Fruit fly (Drosophila melanogaster) whole organism, embryonic: ENCODE measurements around the gene CG13075.

Experiments used
- Aef1 ChIP-seq: fragments of 200-800 bp; sonication (Bioruptor generic); IDR thresholded peaks from 3 replicates; pipeline ENCODE4 v1.3.6; 2022; ENCODE audit warnings: missing biosample characterization, missing genetic modification characterization
- Bgb ChIP-seq: fragments of 200-800 bp; sonication (Bioruptor generic); IDR thresholded peaks from 2 replicates; pipeline ENCODE4 v1.3.6; 2022; ENCODE audit warnings: missing biosample characterization, missing genetic modification characterization; ENCODE audit not compliant: partially characterized antibody
- CG12299 ChIP-seq: fragments of 200-800 bp; sonication (Bioruptor generic); optimal IDR thresholded peaks from 2 replicates; lab custom pipeline; 2018; ENCODE audit warnings: missing biosample characterization, mild to moderate bottlenecking, missing genetic modification characterization
- CG12744 ChIP-seq: fragments of 200-800 bp; sonication (Bioruptor generic); optimal IDR thresholded peaks from 2 replicates; lab custom pipeline; 2016; ENCODE audit warnings: missing biosample characterization, missing genetic modification characterization
- CG16813 ChIP-seq: fragments of 200-800 bp; sonication (Bioruptor generic); IDR thresholded peaks from 3 replicates; pipeline ENCODE4 v1.3.6; 2022; ENCODE audit warnings: missing biosample characterization, missing genetic modification characterization; ENCODE audit not compliant: partially characterized antibody
- CG17328 ChIP-seq: fragments of 200-800 bp; sonication (Bioruptor generic); IDR thresholded peaks from 2 replicates; pipeline ENCODE4 v1.3.6; 2022; ENCODE audit warnings: missing biosample characterization, missing genetic modification characterization
- CG1792 ChIP-seq: fragments of 200-800 bp; sonication (Bioruptor generic); optimal IDR thresholded peaks from 2 replicates; lab custom pipeline; 2016; ENCODE audit warnings: missing biosample characterization, missing genetic modification characterization
- CG18619 ChIP-seq: fragments of 200-800 bp; sonication (Bioruptor generic); optimal IDR thresholded peaks from 3 replicates; lab custom pipeline; 2017; ENCODE audit warnings: missing biosample characterization, mild to moderate bottlenecking, missing genetic modification characterization
- CG31388 ChIP-seq: fragments of 200-800 bp; sonication (Bioruptor generic); optimal IDR thresholded peaks from 2 replicates; lab custom pipeline; 2016; ENCODE audit warnings: missing biosample characterization, missing genetic modification characterization
- CG31441 ChIP-seq: fragments of 200-800 bp; sonication (Bioruptor generic); IDR thresholded peaks from 2 replicates; pipeline ENCODE4 v1.3.6; 2022; ENCODE audit warnings: missing biosample characterization, missing genetic modification characterization
- CG33213 ChIP-seq: fragments of 200-800 bp; sonication (Bioruptor generic); optimal IDR thresholded peaks from 3 replicates; lab custom pipeline; 2016; ENCODE audit warnings: missing biosample characterization, missing genetic modification characterization
- CG3995 ChIP-seq: fragments of 200-800 bp; sonication (Bioruptor generic); optimal IDR thresholded peaks from 3 replicates; lab custom pipeline; 2016; ENCODE audit warnings: missing biosample characterization, missing genetic modification characterization
- CG4360 ChIP-seq: fragments of 200-800 bp; sonication (Bioruptor generic); IDR thresholded peaks from 2 replicates; pipeline ENCODE4 v1.3.6; 2022; ENCODE audit warnings: missing biosample characterization, missing genetic modification characterization
- CG4820 ChIP-seq: fragments of 200-800 bp; sonication (Bioruptor generic); optimal IDR thresholded peaks from 3 replicates; lab custom pipeline; 2016; ENCODE audit warnings: missing biosample characterization, missing genetic modification characterization
- CG5180 ChIP-seq: fragments of 200-800 bp; sonication (Bioruptor generic); optimal IDR thresholded peaks from 3 replicates; lab custom pipeline; 2017; ENCODE audit warnings: missing biosample characterization, missing genetic modification characterization, mild to moderate bottlenecking, moderate library complexity, missing genetic modification reagents
- CG7786 ChIP-seq: fragments of 200-800 bp; sonication (Bioruptor generic); optimal IDR thresholded peaks from 2 replicates; lab custom pipeline; 2016; ENCODE audit warnings: missing biosample characterization, missing genetic modification characterization
- CG7928 ChIP-seq: fragments of 200-800 bp; sonication (Bioruptor generic); optimal IDR thresholded peaks from 2 replicates; lab custom pipeline; 2017; ENCODE audit warnings: missing biosample characterization, mild to moderate bottlenecking, missing genetic modification characterization
- CG9437 ChIP-seq: fragments of 200-800 bp; sonication (Bioruptor generic); optimal IDR thresholded peaks from 2 replicates; lab custom pipeline; 2018; ENCODE audit warnings: missing biosample characterization, mild to moderate bottlenecking, missing genetic modification characterization
- CG9727 ChIP-seq: fragments of 200-800 bp; sonication (Bioruptor generic); optimal IDR thresholded peaks from 3 replicates; lab custom pipeline; 2017; ENCODE audit warnings: missing biosample characterization, mild to moderate bottlenecking, missing genetic modification characterization
- Dfd ChIP-seq, 2 experiments: fragments of >200 bp; optimal IDR thresholded peaks; 2 replicates each; lab custom pipeline; 2017; ENCODE audit warnings: missing biosample characterization in 2 of 2, missing genetic modification characterization in 2 of 2
- Dip3 ChIP-seq: fragments of 200-800 bp; sonication (Bioruptor generic); optimal IDR thresholded peaks from 3 replicates; lab custom pipeline; 2016; ENCODE audit warnings: missing biosample characterization, missing genetic modification characterization
- Drgx ChIP-seq: fragments of 200-800 bp; sonication (Bioruptor generic); IDR thresholded peaks from 2 replicates; pipeline ENCODE4 v1.3.6; 2022; ENCODE audit warnings: missing biosample characterization, missing genetic modification characterization
- GATAe ChIP-seq: fragments of 200-800 bp; sonication (Bioruptor generic); conservative IDR thresholded peaks from 2 replicates; pipeline ENCODE4 v1.3.6; 2022; ENCODE audit warnings: missing biosample characterization, missing genetic modification characterization
- H15 ChIP-seq: fragments of 200-800 bp; sonication (Bioruptor generic); IDR thresholded peaks from 3 replicates; pipeline ENCODE4 v1.3.6; 2022; ENCODE audit warnings: missing biosample characterization, missing genetic modification characterization
- HLH4C ChIP-seq: fragments of 200-800 bp; sonication (Bioruptor generic); IDR thresholded peaks from 3 replicates; pipeline ENCODE4 v1.3.6; 2022; ENCODE audit warnings: missing biosample characterization, missing genetic modification characterization; ENCODE audit not compliant: partially characterized antibody
- Hr51 ChIP-seq, 2 experiments: fragments of 200-800 bp; sonication (Bioruptor generic); optimal IDR thresholded peaks; 2 replicates in 1 of 2; 3 replicates in 1 of 2; lab custom pipeline; 2016 to 2018; ENCODE audit warnings: missing biosample characterization in 2 of 2, missing genetic modification characterization in 2 of 2, mild to moderate bottlenecking in 1 of 2, moderate library complexity in 1 of 2
- MBD-R2 ChIP-seq: fragments of 200-800 bp; sonication (Bioruptor generic); IDR thresholded peaks from 2 replicates; pipeline ENCODE4 v1.3.6; 2022; ENCODE audit warnings: missing biosample characterization, missing genetic modification characterization
- Mes4 ChIP-seq: fragments of 200-800 bp; sonication (Bioruptor generic); optimal IDR thresholded peaks from 2 replicates; lab custom pipeline; 2016; ENCODE audit warnings: missing biosample characterization, missing genetic modification characterization
- Myb ChIP-seq: fragments of 200-800 bp; sonication (Bioruptor generic); optimal IDR thresholded peaks from 2 replicates; lab custom pipeline; 2016; ENCODE audit warnings: missing biosample characterization, missing genetic modification characterization
- Nf-YA ChIP-seq: fragments of 200-800 bp; sonication (Bioruptor generic); IDR thresholded peaks from 2 replicates; pipeline ENCODE4 v1.3.6; 2022; ENCODE audit warnings: missing biosample characterization, missing genetic modification characterization
- Sin3A ChIP-seq: fragments of >200 bp; optimal IDR thresholded peaks from 2 replicates; lab custom pipeline; 2018
- ab ChIP-seq: fragments of 200-800 bp; sonication (Bioruptor generic); optimal IDR thresholded peaks from 2 replicates; lab custom pipeline; 2016; ENCODE audit warnings: missing biosample characterization, missing genetic modification characterization
- amos ChIP-seq: fragments of 200-800 bp; sonication (Bioruptor generic); IDR thresholded peaks from 2 replicates; pipeline ENCODE4 v1.3.6; 2022; ENCODE audit warnings: missing biosample characterization, missing genetic modification characterization; ENCODE audit not compliant: partially characterized antibody
- cas ChIP-seq: fragments of 200-800 bp; sonication (Bioruptor generic); IDR thresholded peaks from 2 replicates; pipeline ENCODE4 v1.3.6; 2022; ENCODE audit warnings: missing biosample characterization, missing genetic modification characterization
- crp ChIP-seq, 2 experiments: fragments of 200-800 bp; sonication (Bioruptor generic); optimal IDR thresholded peaks; 2 replicates in 1 of 2; 3 replicates in 1 of 2; lab custom pipeline; 2017; ENCODE audit warnings: missing biosample characterization in 2 of 2, missing genetic modification characterization in 2 of 2, mild to moderate bottlenecking in 1 of 2, moderate library complexity in 1 of 2
- dati ChIP-seq: fragments of 200-800 bp; sonication (Bioruptor generic); IDR thresholded peaks from 2 replicates; pipeline ENCODE4 v1.3.6; 2022; ENCODE audit warnings: missing biosample characterization, missing genetic modification characterization
- disco-r ChIP-seq: fragments of 200-800 bp; sonication (Bioruptor generic); optimal IDR thresholded peaks from 2 replicates; lab custom pipeline; 2016; ENCODE audit warnings: missing biosample characterization, missing genetic modification characterization
- en ChIP-seq: fragments of 200-800 bp; sonication (Bioruptor generic); optimal IDR thresholded peaks from 2 replicates; lab custom pipeline; 2016; ENCODE audit warnings: missing biosample characterization, missing genetic modification characterization
- kah ChIP-seq: fragments of 200-800 bp; sonication (Bioruptor generic); optimal IDR thresholded peaks from 2 replicates; lab custom pipeline; 2018; ENCODE audit warnings: missing biosample characterization, mild to moderate bottlenecking, missing genetic modification characterization
- ken ChIP-seq: fragments of 200-800 bp; sonication (Bioruptor generic); IDR thresholded peaks from 3 replicates; pipeline ENCODE4 v1.3.6; 2022; ENCODE audit warnings: missing biosample characterization, missing genetic modification characterization
- kni ChIP-seq: fragments of 200-800 bp; sonication (Bioruptor generic); optimal IDR thresholded peaks from 3 replicates; lab custom pipeline; 2017; ENCODE audit warnings: mild to moderate bottlenecking, missing biosample characterization, missing genetic modification reagents, missing genetic modification characterization
- lilli ChIP-seq: fragments of 200-800 bp; sonication (Bioruptor generic); optimal IDR thresholded peaks from 3 replicates; lab custom pipeline; 2016; ENCODE audit warnings: missing biosample characterization, missing genetic modification characterization
- maf-S ChIP-seq: fragments of 200-800 bp; sonication (Bioruptor generic); optimal IDR thresholded peaks from 2 replicates; lab custom pipeline; 2016; ENCODE audit warnings: missing biosample characterization, missing genetic modification characterization
- mld ChIP-seq: fragments of 200-800 bp; sonication (Bioruptor generic); IDR thresholded peaks from 3 replicates; pipeline ENCODE4 v1.3.6; 2022; ENCODE audit warnings: missing biosample characterization, missing genetic modification characterization; ENCODE audit not compliant: partially characterized antibody
- nerfin-1 ChIP-seq: fragments of 200-800 bp; sonication (Bioruptor generic); optimal IDR thresholded peaks from 3 replicates; lab custom pipeline; 2019; ENCODE audit warnings: missing biosample characterization, mild to moderate bottlenecking, missing genetic modification characterization, moderate library complexity
- onecut ChIP-seq: fragments of 200-800 bp; sonication (Bioruptor generic); IDR thresholded peaks from 2 replicates; pipeline ENCODE4 v1.3.6; 2022; ENCODE audit warnings: missing biosample characterization, missing genetic modification characterization
- otp ChIP-seq: fragments of 200-800 bp; sonication (Bioruptor generic); IDR thresholded peaks from 3 replicates; pipeline ENCODE4, ENCODE4 v1.3.6; 2022; ENCODE audit warnings: missing biosample characterization, missing genetic modification characterization
- schlank ChIP-seq: fragments of 200-800 bp; sonication (Bioruptor generic); optimal IDR thresholded peaks from 2 replicates; lab custom pipeline; 2018; ENCODE audit warnings: missing biosample characterization, mild to moderate bottlenecking, missing genetic modification characterization
- so ChIP-seq: fragments of 200-800 bp; sonication (Bioruptor generic); IDR thresholded peaks from 3 replicates; pipeline ENCODE4 v1.3.6; 2022; ENCODE audit warnings: missing biosample characterization, missing genetic modification characterization
- stc ChIP-seq: fragments of 200-800 bp; sonication (Bioruptor generic); IDR thresholded peaks from 2 replicates; pipeline ENCODE4 v1.3.6; 2022; ENCODE audit warnings: missing biosample characterization, missing genetic modification characterization

The CG13075 gene

dm6 chr3L:16041260-16042079, 42.3 kb upstream of the CG13075 start (continued):
- no peak for TF ChIP-seq ab
- TF ChIP-seq CG18619 (GFP tag; lab: Kevin White, UChicago), result no peak
- TF ChIP-seq CG7786 (GFP tag; lab: Kevin White, UChicago), result no peak
- TF ChIP-seq CG12299, result no peak
- TF ChIP-seq maf-S, result no peak
- no peak for TF ChIP-seq Nf-YA (GFP tag; lab: Robert Waterston, UW)
- TF ChIP-seq crp (GFP tag; optimal IDR thresholded peaks at IDR 0.05; lab: Kevin White, UChicago), result no peak
- TF ChIP-seq ken, result no peak
- 0 out of 2 replicates have a peak, but pooled peaks have one; percentile 13 for TF ChIP-seq stc
- no peak for TF ChIP-seq CG33213 (GFP tag; lab: Kevin White, UChicago)
- TF ChIP-seq Drgx (GFP tag; lab: Robert Waterston, UW), result peak; percentile 79
- no peak for TF ChIP-seq dati (GFP tag; lab: Robert Waterston, UW)
- no peak for TF ChIP-seq nerfin-1 (tag; lab: Kevin White, UChicago)
- no peak for TF ChIP-seq onecut
- TF ChIP-seq CG1792 (GFP tag; lab: Kevin White, UChicago), result no peak
- TF ChIP-seq H15 (GFP tag; lab: Robert Waterston, UW), result no peak
- 0 out of 3 replicates have a peak, but pooled peaks have one; percentile 53 for TF ChIP-seq mld (GFP tag; lab: Robert Waterston, UW)
- no peak for TF ChIP-seq kah (GFP tag; lab: Kevin White, UChicago)
- TF ChIP-seq Dip3 (GFP tag; lab: Kevin White, UChicago), result no peak
- no peak for TF ChIP-seq CG7928
- no peak for TF ChIP-seq Sin3A
- TF ChIP-seq CG3995 (GFP tag; lab: Kevin White, UChicago), result no peak
- TF ChIP-seq Hr51 (GFP tag; optimal IDR thresholded peaks at IDR 0.05; lab: Kevin White, UChicago), result no peak
- TF ChIP-seq amos, result no peak
- no peak for TF ChIP-seq CG16813 (GFP tag; lab: Robert Waterston, UW)
- TF ChIP-seq en (GFP tag; lab: Kevin White, UChicago), result no peak
- no peak for TF ChIP-seq GATAe
- no peak for TF ChIP-seq CG31441 (GFP tag; lab: Robert Waterston, UW)
- no peak for TF ChIP-seq CG17328 (GFP tag; lab: Robert Waterston, UW)
- TF ChIP-seq CG5180, result no peak
- 0 out of 3 replicates have a peak, but pooled peaks have one; percentile 33 for TF ChIP-seq HLH4C (GFP tag; lab: Robert Waterston, UW)
- 0 out of 2 replicates have a peak, but pooled peaks have one; percentile 37 for TF ChIP-seq CG4360 (GFP tag; lab: Robert Waterston, UW)
- TF ChIP-seq CG9437 (GFP tag; lab: Kevin White, UChicago), result no peak
- no peak for TF ChIP-seq Myb (GFP tag; lab: Kevin White, UChicago)
- TF ChIP-seq CG4820 (GFP tag; lab: Kevin White, UChicago), result no peak
- TF ChIP-seq CG9727, result no peak
- no peak for TF ChIP-seq otp (GFP tag; lab: Robert Waterston, UW)
- no peak for TF ChIP-seq Mes4 (GFP tag; lab: Kevin White, UChicago)
- TF ChIP-seq CG31388 (GFP tag; lab: Kevin White, UChicago), result no peak
- TF ChIP-seq cas, result no peak
- TF ChIP-seq Aef1, result no peak
- no peak for TF ChIP-seq disco-r (GFP tag; lab: Kevin White, UChicago)
- TF ChIP-seq kni (GFP tag; lab: Kevin White, UChicago), result peak; percentile 48
- TF ChIP-seq Bgb (GFP tag; lab: Robert Waterston, UW), result 0 out of 2 replicates have a peak, but pooled peaks have one; percentile 11
- no peak for TF ChIP-seq CG12744 (GFP tag; lab: Kevin White, UChicago)
- no peak for TF ChIP-seq lilli (GFP tag; lab: Kevin White, UChicago)
- no peak for TF ChIP-seq schlank (tag; lab: Kevin White, UChicago)
- TF ChIP-seq so (GFP tag; lab: Robert Waterston, UW), result no peak
- no peak for TF ChIP-seq MBD-R2
- TF ChIP-seq Dfd (GFP tag; optimal IDR thresholded peaks at IDR 0.05; lab: Kevin White, UChicago), result no peak
